Worm (Caenorhabditis elegans) whole organism, L2 larva: ENCODE measurements around the gene C45E5.1.

Experiments used
- C34F6.9 ChIP-seq: fragments of 150-350 bp; optimal IDR thresholded peaks from 2 replicates; lab custom pipeline; 2014; ENCODE audit warnings: missing biosample characterization, missing genetic modification characterization
- Y55F3AM.14 ChIP-seq: fragments of 200-800 bp; sonication (Bioruptor generic); optimal IDR thresholded peaks from 2 replicates; lab custom pipeline; 2018; ENCODE audit warnings: mild to moderate bottlenecking, missing genetic modification characterization, missing compliant biosample characterization
- ZK546.5 ChIP-seq: sonication (generic microtip); optimal IDR thresholded peaks from 2 replicates; lab custom pipeline; 2017; ENCODE audit warnings: missing biosample characterization, missing genetic modification characterization
- aly-2 ChIP-seq: fragments of 150-350 bp; optimal IDR thresholded peaks from 2 replicates; lab custom pipeline; 2014; ENCODE audit warnings: missing biosample characterization, missing genetic modification characterization
- blmp-1 ChIP-seq: sonication (generic microtip); optimal IDR thresholded peaks from 2 replicates; lab custom pipeline; 2017; ENCODE audit warnings: missing genetic modification characterization, mild to moderate bottlenecking, missing compliant biosample characterization, antibody characterized with exemption, moderate library complexity; ENCODE audit not compliant: insufficient read depth
- dmd-4 ChIP-seq: sonication (generic microtip); optimal IDR thresholded peaks from 2 replicates; lab custom pipeline; 2017; ENCODE audit warnings: missing biosample characterization, missing genetic modification characterization
- egl-27 ChIP-seq: sonication (generic microtip); optimal IDR thresholded peaks from 3 replicates; lab custom pipeline; 2017; ENCODE audit warnings: missing biosample characterization, missing genetic modification reagents, missing genetic modification characterization
- elt-1 ChIP-seq: fragments of 150-350 bp; optimal IDR thresholded peaks from 2 replicates; lab custom pipeline; 2014; ENCODE audit warnings: missing biosample characterization, missing genetic modification characterization
- fos-1 ChIP-seq: fragments of 150-350 bp; optimal IDR thresholded peaks from 2 replicates; lab custom pipeline; 2014; ENCODE audit warnings: missing biosample characterization, missing genetic modification characterization
- gmeb-1 ChIP-seq: fragments of 150-350 bp; optimal IDR thresholded peaks from 2 replicates; lab custom pipeline; 2014; ENCODE audit warnings: missing biosample characterization, missing genetic modification characterization
- lin-11 ChIP-seq: fragments of 150-350 bp; sonication (generic microtip); optimal IDR thresholded peaks from 2 replicates; lab custom pipeline; 2014; ENCODE audit warnings: missing biosample characterization, missing genetic modification characterization, inconsistent platforms, mixed read lengths
- lin-13 ChIP-seq: fragments of 150-350 bp; optimal IDR thresholded peaks from 2 replicates; lab custom pipeline; 2014; ENCODE audit warnings: missing biosample characterization, missing genetic modification reagents, missing genetic modification characterization
- lin-39 ChIP-seq: fragments of 150-350 bp; optimal IDR thresholded peaks from 2 replicates; lab custom pipeline; 2014; ENCODE audit warnings: missing biosample characterization, missing genetic modification reagents, missing genetic modification characterization
- mbf-1 ChIP-seq: sonication (generic microtip); optimal IDR thresholded peaks from 2 replicates; lab custom pipeline; 2017; ENCODE audit warnings: missing biosample characterization, missing genetic modification characterization
- nhr-11 ChIP-seq: fragments of 150-350 bp; optimal IDR thresholded peaks from 2 replicates; lab custom pipeline; 2014; ENCODE audit warnings: missing biosample characterization, missing genetic modification characterization
- nhr-23 ChIP-seq: fragments of 150-350 bp; optimal IDR thresholded peaks from 2 replicates; lab custom pipeline; 2014; ENCODE audit warnings: missing biosample characterization, missing genetic modification reagents, missing genetic modification characterization
- nhr-237 ChIP-seq: fragments of 150-350 bp; optimal IDR thresholded peaks from 2 replicates; lab custom pipeline; 2014; ENCODE audit warnings: missing biosample characterization, missing genetic modification characterization
- nhr-6 ChIP-seq: fragments of 150-350 bp; optimal IDR thresholded peaks from 2 replicates; lab custom pipeline; 2014; ENCODE audit warnings: missing biosample characterization, missing genetic modification characterization
- sem-4 ChIP-seq: fragments of 150-350 bp; optimal IDR thresholded peaks from 2 replicates; lab custom pipeline; 2014; ENCODE audit warnings: missing biosample characterization, missing genetic modification reagents, missing genetic modification characterization
- skn-1 ChIP-seq: sonication (generic microtip); optimal IDR thresholded peaks from 2 replicates; lab custom pipeline; 2017; ENCODE audit warnings: missing biosample characterization, missing genetic modification characterization
- sma-3 ChIP-seq: sonication (generic microtip); optimal IDR thresholded peaks from 2 replicates; lab custom pipeline; 2016; ENCODE audit warnings: missing genetic modification reagents, missing genetic modification characterization, missing compliant biosample characterization
- unc-55 ChIP-seq: fragments of 150-350 bp; sonication (generic microtip); optimal IDR thresholded peaks from 3 replicates; lab custom pipeline; 2014; ENCODE audit warnings: missing biosample characterization, missing genetic modification reagents, missing genetic modification characterization
- unc-62 ChIP-seq: fragments of 150-350 bp; optimal IDR thresholded peaks from 2 replicates; lab custom pipeline; 2014; ENCODE audit warnings: missing biosample characterization, missing genetic modification reagents, missing genetic modification characterization
- ztf-11 ChIP-seq: sonication (generic microtip); optimal IDR thresholded peaks from 2 replicates; lab custom pipeline; 2017; ENCODE audit warnings: missing biosample characterization, missing genetic modification characterization
- ztf-4 ChIP-seq: fragments of 150-350 bp; optimal IDR thresholded peaks from 2 replicates; lab custom pipeline; 2014; ENCODE audit warnings: missing biosample characterization, missing genetic modification characterization

The C45E5.1 gene

ce11 chrIV:5790993-5791392 is 46.8 kb downstream of the C45E5.1 start, which contains the start of gene C31H1.2:
Gene C31H1.2 (plus strand): TSS chrIV:5791293.
- TF ChIP-seq nhr-23 (tag; lab: Kevin White, UChicago) (no peak), blmp-1 (tag; lab: Kevin White, UChicago) (no peak), skn-1 (tag; lab: Kevin White, UChicago) (no peak), aly-2 (tag; lab: Kevin White, UChicago) (no peak), mbf-1 (tag; lab: Kevin White, UChicago) (no peak), lin-11 (tag; lab: Kevin White, UChicago) (no peak), lin-39 (tag; lab: Kevin White, UChicago) (no peak), egl-27 (tag; lab: Kevin White, UChicago) (no peak), unc-62 (no peak), lin-13 (GFP tag; lab: Kevin White, UChicago) (no peak), dmd-4 (tag; lab: Kevin White, UChicago) (no peak), nhr-6 (tag; lab: Kevin White, UChicago) (no peak)
- TF ChIP-seq, all 48 proteins: peak for 0

ce11 chrIV:5795495-5795894 is 51.3 kb downstream of the C45E5.1 start:
- no peak for TF ChIP-seq unc-55 (GFP tag; lab: Kevin White, UChicago)
- TF ChIP-seq nhr-23 (tag; lab: Kevin White, UChicago), result no peak
- no peak for TF ChIP-seq unc-62
- TF ChIP-seq, all 48 proteins: peak for 0

- no peak for TF ChIP-seq fos-1 (tag; lab: Kevin White, UChicago)
- no peak for TF ChIP-seq elt-1 (tag; lab: Kevin White, UChicago)
- TF ChIP-seq ztf-4 (tag; lab: Kevin White, UChicago), result no peak
- no peak for TF ChIP-seq gmeb-1 (tag; lab: Kevin White, UChicago)
- no peak for TF ChIP-seq Y55F3AM.14 (GFP tag; lab: Kevin White, UChicago)
- no peak for TF ChIP-seq unc-55 (GFP tag; lab: Kevin White, UChicago)
- TF ChIP-seq nhr-11, result no peak
- no peak for TF ChIP-seq C34F6.9
- TF ChIP-seq skn-1 (tag; lab: Kevin White, UChicago), result no peak
- TF ChIP-seq nhr-237 (tag; lab: Kevin White, UChicago), result no peak
- TF ChIP-seq blmp-1 (tag; lab: Kevin White, UChicago), result no peak
- no peak for TF ChIP-seq ZK546.5
- TF ChIP-seq nhr-23 (tag; lab: Kevin White, UChicago), result no peak
- TF ChIP-seq sem-4 (tag; lab: Kevin White, UChicago), result no peak
- no peak for TF ChIP-seq sma-3 (GFP tag; lab: Kevin White, UChicago)
- no peak for TF ChIP-seq ztf-11 (tag; lab: Kevin White, UChicago)
- no peak for TF ChIP-seq lin-39 (tag; lab: Kevin White, UChicago)
- TF ChIP-seq, all 48 proteins: peak for 0
These were observed 52.5 kb downstream of the C45E5.1 start, which contains the start of gene C31H1.5 for ce11 chrIV:5796694-5797093. Gene C31H1.5 (minus strand): TSS chrIV:5796794.
